Fruit fly (Drosophila melanogaster) whole organism, prepupa: ENCODE measurements around the gene CG14142.
A peak's percentile ranks its signal among the peaks of the same experiment; 100 is the strongest.

Experiments
- Blimp-1 ChIP-seq: fragments of 200-800 bp; sonication (Bioruptor generic); optimal IDR thresholded peaks from 3 replicates; lab custom pipeline; 2017; ENCODE audit warnings: missing biosample characterization, missing genetic modification characterization, mild to moderate bottlenecking, moderate library complexity, missing genetic modification reagents
- CG10631 ChIP-seq: fragments of 200-800 bp; sonication (Bioruptor generic); optimal IDR thresholded peaks from 2 replicates; lab custom pipeline; 2016; ENCODE audit warnings: missing biosample characterization, missing genetic modification characterization
- CG11294 ChIP-seq: fragments of 200-800 bp; sonication (Bioruptor generic); IDR thresholded peaks from 2 replicates; pipeline ENCODE4 v1.3.6; 2022; ENCODE audit warnings: missing biosample characterization, missing genetic modification characterization
- CG15336 ChIP-seq: fragments of 200-800 bp; sonication (Bioruptor generic); IDR thresholded peaks from 2 replicates; pipeline ENCODE4 v1.3.6; 2022; ENCODE audit warnings: missing biosample characterization, missing genetic modification characterization
- CG1621 ChIP-seq: fragments of 200-800 bp; sonication (Bioruptor generic); optimal IDR thresholded peaks from 3 replicates; lab custom pipeline; 2018; ENCODE audit warnings: missing biosample characterization, mild to moderate bottlenecking, missing genetic modification characterization
- CG16779 ChIP-seq: fragments of 200-800 bp; sonication (Bioruptor generic); optimal IDR thresholded peaks from 3 replicates; lab custom pipeline; 2017; ENCODE audit warnings: missing biosample characterization, mild to moderate bottlenecking, missing genetic modification characterization
- CG32006 ChIP-seq: fragments of 200-800 bp; sonication (Bioruptor generic); optimal IDR thresholded peaks from 3 replicates; lab custom pipeline; 2017; ENCODE audit warnings: missing biosample characterization, mild to moderate bottlenecking, missing genetic modification characterization
- CG34406 ChIP-seq: fragments of 200-800 bp; sonication (Bioruptor generic); optimal IDR thresholded peaks from 3 replicates; lab custom pipeline; 2016; ENCODE audit warnings: missing biosample characterization, missing genetic modification characterization
- CG3919 ChIP-seq: fragments of 200-800 bp; sonication (Bioruptor generic); optimal IDR thresholded peaks from 3 replicates; lab custom pipeline; 2016; ENCODE audit warnings: missing biosample characterization, missing genetic modification characterization
- CG4318 ChIP-seq: fragments of 200-800 bp; sonication (Bioruptor generic); optimal IDR thresholded peaks from 3 replicates; lab custom pipeline; 2017; ENCODE audit warnings: missing biosample characterization, mild to moderate bottlenecking, missing genetic modification characterization
- CG6163 ChIP-seq: fragments of 200-800 bp; sonication (Bioruptor generic); IDR thresholded peaks from 3 replicates; pipeline ENCODE4 v1.3.6; 2022; ENCODE audit warnings: missing biosample characterization, missing genetic modification characterization
- CG6276 ChIP-seq: fragments of 200-800 bp; sonication (Bioruptor generic); optimal IDR thresholded peaks from 2 replicates; lab custom pipeline; 2017; ENCODE audit warnings: missing biosample characterization, mild to moderate bottlenecking, missing genetic modification characterization
- CG6792 ChIP-seq: fragments of 200-800 bp; sonication (Bioruptor generic); optimal IDR thresholded peaks from 3 replicates; lab custom pipeline; 2016; ENCODE audit warnings: missing biosample characterization, missing genetic modification characterization
- CG6808 ChIP-seq: fragments of 200-800 bp; sonication (Bioruptor generic); optimal IDR thresholded peaks from 3 replicates; lab custom pipeline; 2017; ENCODE audit warnings: missing biosample characterization, missing genetic modification characterization, mild to moderate bottlenecking, moderate library complexity, missing genetic modification reagents
- CG6854 ChIP-seq: fragments of 200-800 bp; sonication (Bioruptor generic); optimal IDR thresholded peaks from 2 replicates; lab custom pipeline; 2017; ENCODE audit warnings: missing biosample characterization, mild to moderate bottlenecking, missing genetic modification characterization
- CG7368 ChIP-seq: fragments of 200-800 bp; sonication (Bioruptor generic); optimal IDR thresholded peaks from 3 replicates; lab custom pipeline; 2016; ENCODE audit warnings: missing biosample characterization, missing genetic modification characterization
- CG8119 ChIP-seq: fragments of 200-800 bp; sonication (Bioruptor generic); IDR thresholded peaks from 3 replicates; pipeline ENCODE4 v1.3.6; 2022; ENCODE audit warnings: missing biosample characterization, missing genetic modification characterization
- CG8632 ChIP-seq: fragments of 200-800 bp; sonication (Bioruptor generic); optimal IDR thresholded peaks from 3 replicates; lab custom pipeline; 2016; ENCODE audit warnings: missing biosample characterization, missing genetic modification characterization
- CG9139 ChIP-seq: fragments of 200-800 bp; sonication (Bioruptor generic); optimal IDR thresholded peaks from 3 replicates; lab custom pipeline; 2017; ENCODE audit warnings: missing biosample characterization, mild to moderate bottlenecking, missing genetic modification characterization
- Eip75B ChIP-seq: fragments of 200-800 bp; sonication (Bioruptor generic); optimal IDR thresholded peaks from 3 replicates; lab custom pipeline; 2016; ENCODE audit warnings: missing biosample characterization, missing genetic modification characterization
- Eip78C ChIP-seq: fragments of 200-800 bp; sonication (Bioruptor generic); peaks from one replicate; lab custom pipeline; 2016; ENCODE audit warnings: missing biosample characterization, missing genetic modification characterization
- Eip93F ChIP-seq: fragments of 200-800 bp; sonication (Bioruptor generic); optimal IDR thresholded peaks from 2 replicates; lab custom pipeline; 2016; ENCODE audit warnings: missing biosample characterization, mild to moderate bottlenecking, missing genetic modification characterization
- Ets21C ChIP-seq: fragments of 200-800 bp; sonication (Bioruptor generic); optimal IDR thresholded peaks from 3 replicates; lab custom pipeline; 2016; ENCODE audit warnings: missing biosample characterization, missing genetic modification characterization
- Ets96B ChIP-seq: fragments of 200-800 bp; optimal IDR thresholded peaks from 2 replicates; lab custom pipeline; 2019; ENCODE audit warnings: missing biosample characterization, mild to moderate bottlenecking, missing genetic modification characterization, moderate library complexity
- Hr38 ChIP-seq: sonication (Bioruptor generic); optimal IDR thresholded peaks from 2 replicates; lab custom pipeline; 2016; ENCODE audit warnings: missing biosample characterization, missing genetic modification characterization
- Hr39 ChIP-seq: fragments of 200-800 bp; sonication (Bioruptor generic); optimal IDR thresholded peaks from 2 replicates; lab custom pipeline; 2016; ENCODE audit warnings: missing biosample characterization, missing genetic modification characterization
- Hr4 ChIP-seq: fragments of 200-800 bp; sonication (Bioruptor generic); optimal IDR thresholded peaks from 3 replicates; lab custom pipeline; 2016; ENCODE audit warnings: missing biosample characterization, missing genetic modification characterization
- OdsH ChIP-seq: fragments of 200-800 bp; sonication (Bioruptor generic); optimal IDR thresholded peaks from 3 replicates; lab custom pipeline; 2016; ENCODE audit warnings: missing biosample characterization, missing genetic modification characterization
- Smox ChIP-seq: fragments of 200-800 bp; sonication (Bioruptor generic); optimal IDR thresholded peaks from 3 replicates; lab custom pipeline; 2016; ENCODE audit warnings: missing biosample characterization, missing genetic modification characterization
- Sox102F ChIP-seq: fragments of 200-800 bp; sonication (Bioruptor generic); optimal IDR thresholded peaks from 2 replicates; lab custom pipeline; 2016; ENCODE audit warnings: missing biosample characterization, mild to moderate bottlenecking, missing genetic modification characterization
- Sox14 ChIP-seq: fragments of 200-800 bp; sonication (Bioruptor generic); optimal IDR thresholded peaks from 3 replicates; lab custom pipeline; 2016; ENCODE audit warnings: missing biosample characterization, missing genetic modification characterization
- Sox15 ChIP-seq: fragments of 200-800 bp; sonication (Bioruptor generic); optimal IDR thresholded peaks from 3 replicates; lab custom pipeline; 2016; ENCODE audit warnings: missing biosample characterization, missing genetic modification characterization
- achi ChIP-seq: fragments of 200-800 bp; sonication (Bioruptor generic); optimal IDR thresholded peaks from 3 replicates; lab custom pipeline; 2016; ENCODE audit warnings: missing biosample characterization, missing genetic modification characterization
- acj6 ChIP-seq: fragments of 200-800 bp; sonication (Bioruptor generic); optimal IDR thresholded peaks from 3 replicates; lab custom pipeline; 2016; ENCODE audit warnings: missing biosample characterization, missing genetic modification characterization
- cyc ChIP-seq: fragments of 200-800 bp; sonication (Bioruptor generic); optimal IDR thresholded peaks from 3 replicates; lab custom pipeline; 2016; ENCODE audit warnings: missing biosample characterization, missing genetic modification characterization
- dac ChIP-seq: fragments of 200-800 bp; sonication (Bioruptor generic); optimal IDR thresholded peaks from 2 replicates; lab custom pipeline; 2017; ENCODE audit warnings: missing biosample characterization, mild to moderate bottlenecking, missing genetic modification characterization
- dsx ChIP-seq: fragments of 200-800 bp; optimal IDR thresholded peaks from 3 replicates; lab custom pipeline; 2019; ENCODE audit warnings: missing biosample characterization, mild to moderate bottlenecking, missing genetic modification characterization, moderate library complexity; ENCODE audit not compliant: poor library complexity, severe bottlenecking
- eg ChIP-seq: fragments of 200-800 bp; sonication (Bioruptor generic); IDR thresholded peaks from 3 replicates; pipeline ENCODE4 v1.3.6; 2022; ENCODE audit warnings: missing biosample characterization, missing genetic modification characterization
- esn ChIP-seq: fragments of 200-800 bp; sonication (Bioruptor generic); optimal IDR thresholded peaks from 2 replicates; lab custom pipeline; 2016; ENCODE audit warnings: missing biosample characterization, mild to moderate bottlenecking, missing genetic modification characterization, moderate library complexity
- fd59A ChIP-seq: fragments of 200-800 bp; sonication (Bioruptor generic); optimal IDR thresholded peaks from 2 replicates; lab custom pipeline; 2017; ENCODE audit warnings: missing biosample characterization, mild to moderate bottlenecking, missing genetic modification characterization, missing genetic modification reagents
- fkh ChIP-seq: fragments of 200-800 bp; sonication (Bioruptor generic); optimal IDR thresholded peaks from 3 replicates; lab custom pipeline; 2017; ENCODE audit warnings: missing biosample characterization, mild to moderate bottlenecking, missing genetic modification characterization, moderate library complexity
- lz ChIP-seq: fragments of 200-800 bp; sonication (Bioruptor generic); optimal IDR thresholded peaks from 3 replicates; lab custom pipeline; 2016; ENCODE audit warnings: missing biosample characterization, missing genetic modification characterization
- net ChIP-seq: fragments of 200-800 bp; sonication (Bioruptor generic); optimal IDR thresholded peaks from 3 replicates; lab custom pipeline; 2016; ENCODE audit warnings: missing biosample characterization, missing genetic modification characterization
- spab ChIP-seq: fragments of 200-800 bp; sonication (Bioruptor generic); optimal IDR thresholded peaks from 2 replicates; lab custom pipeline; 2017; ENCODE audit warnings: missing biosample characterization, mild to moderate bottlenecking, missing genetic modification characterization, missing genetic modification reagents
- ss ChIP-seq, 2 experiments: fragments of 200-800 bp; sonication (Bioruptor generic); optimal IDR thresholded peaks; 2 replicates in 1 of 2; 3 replicates in 1 of 2; lab custom pipeline; 2017 to 2018; ENCODE audit warnings: mild to moderate bottlenecking in 2 of 2, missing biosample characterization in 2 of 2, missing genetic modification characterization in 2 of 2, moderate library complexity in 1 of 2
- svp ChIP-seq: fragments of 200-800 bp; sonication (Bioruptor generic); peaks from one replicate; lab custom pipeline; 2016; ENCODE audit warnings: missing biosample characterization, missing genetic modification characterization
- topi ChIP-seq: fragments of 200-800 bp; sonication (Bioruptor generic); optimal IDR thresholded peaks from 3 replicates; lab custom pipeline; 2016; ENCODE audit warnings: missing biosample characterization, missing genetic modification characterization
- vri ChIP-seq: fragments of 200-800 bp; sonication (Bioruptor generic); optimal IDR thresholded peaks from 3 replicates; lab custom pipeline; 2016; ENCODE audit warnings: missing biosample characterization, mild to moderate bottlenecking, missing genetic modification characterization

The CG14142 gene

DNA sequence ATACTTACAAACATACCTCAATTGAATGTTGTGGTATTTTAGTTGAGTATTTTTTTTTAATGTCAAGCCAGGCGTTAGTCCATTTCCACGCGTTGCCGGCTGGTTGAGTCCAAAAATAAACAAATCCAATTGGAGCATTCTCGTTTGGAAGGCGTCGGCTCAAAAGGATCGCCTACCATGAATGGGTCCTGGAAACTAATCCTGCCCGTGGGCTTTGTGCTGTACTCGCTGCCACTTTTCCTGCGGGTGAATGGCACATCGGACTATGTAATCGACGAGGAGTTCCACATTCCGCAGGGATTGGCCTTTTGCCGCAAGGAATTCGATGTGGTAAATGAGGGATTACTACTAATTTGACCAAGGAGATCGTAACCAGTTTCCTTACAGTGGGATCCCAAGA, 8.4 kb upstream of the CG14142 start, which contains the start of gene Alg10:
TSS of gene Alg10 (plus strand) at position 73 of the 400 bp plus-strand sequence.
- TF ChIP-seq CG34406 (GFP tag; lab: Kevin White, UChicago) (no peak), fkh (GFP tag; lab: Kevin White, UChicago) (peak; percentile 57), acj6 (no peak), svp (GFP tag; lab: Kevin White, UChicago) (no peak), Blimp-1 (no peak), CG16779 (no peak), topi (GFP tag; lab: Kevin White, UChicago) (no peak)

DNA sequence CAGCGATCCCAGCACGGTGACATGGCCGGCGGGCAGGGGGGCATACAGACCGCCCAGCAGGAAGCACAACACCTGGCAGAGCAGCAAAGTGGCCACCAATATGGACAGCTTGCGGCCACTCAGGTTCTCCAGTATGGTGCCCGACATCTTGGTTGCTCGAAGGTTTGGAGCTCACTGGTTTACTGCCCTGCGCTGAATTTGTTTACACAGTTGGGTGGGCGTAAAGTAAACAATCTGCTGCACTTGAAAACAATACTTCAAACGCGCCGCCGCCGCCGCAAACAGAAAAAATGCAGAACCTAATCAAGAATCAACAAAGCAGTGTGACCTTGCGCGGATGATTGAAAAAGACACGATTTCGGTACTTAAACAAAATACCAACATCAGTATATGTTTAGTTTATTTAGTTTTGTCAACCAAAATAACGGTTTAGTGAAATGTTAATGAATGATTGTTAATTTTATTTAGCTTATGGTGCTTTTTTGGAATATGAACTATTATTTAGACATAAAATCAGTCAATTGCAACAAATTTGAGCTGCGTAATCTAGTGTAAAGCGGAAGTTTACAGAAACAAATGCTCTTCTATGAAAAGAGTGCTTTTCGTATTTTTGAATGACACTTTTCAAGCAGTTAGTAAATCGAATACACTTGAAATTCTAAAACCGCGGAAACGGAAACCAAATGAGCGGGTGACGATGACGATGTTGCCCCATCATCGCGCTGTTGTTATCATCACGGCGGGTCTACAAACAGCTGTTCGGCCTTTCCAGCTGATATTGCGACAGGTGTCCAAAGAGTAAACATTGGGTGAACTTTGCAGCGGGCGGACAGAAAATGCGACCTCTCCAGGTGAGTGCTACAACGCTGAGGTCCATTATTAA, 3.8 kb upstream of the CG14142 start, which contains the start of the genes wls and Adck5:
TSS of gene wls (minus strand) at position 327 of the 883 bp plus-strand sequence.
TSS of gene Adck5 (plus strand) at position 519 of the 883 bp plus-strand sequence.
- TF ChIP-seq cyc (GFP tag; lab: Kevin White, UChicago): peak; percentile 51
- TF ChIP-seq dsx (GFP tag; lab: Kevin White, UChicago): no peak
- no peak for TF ChIP-seq Hr38
- peak; percentile 77 for TF ChIP-seq achi
- TF ChIP-seq Hr39 (GFP tag; lab: Kevin White, UChicago): peak; percentile 32
- TF ChIP-seq eg (GFP tag; lab: Robert Waterston, UW): peak; percentile 70
- peak; percentile 75 for TF ChIP-seq CG3919 (GFP tag; lab: Kevin White, UChicago)
- no peak for TF ChIP-seq Smox
- TF ChIP-seq CG9139: peak; percentile 45
- TF ChIP-seq CG6808 (GFP tag; lab: Kevin White, UChicago): peak; percentile 32
- no peak for TF ChIP-seq CG32006 (GFP tag; lab: Kevin White, UChicago)
- TF ChIP-seq spab (GFP tag; lab: Kevin White, UChicago): no peak
- TF ChIP-seq CG8632 (GFP tag; lab: Kevin White, UChicago): peak; percentile 52
- TF ChIP-seq Sox14 (GFP tag; lab: Kevin White, UChicago): no peak
- TF ChIP-seq ss (GFP tag; optimal IDR thresholded peaks at IDR 0.05; lab: Kevin White, UChicago): no peak
- no peak for TF ChIP-seq Ets96B (tag; lab: Kevin White, UChicago)
- no peak for TF ChIP-seq svp (GFP tag; lab: Kevin White, UChicago)
- no peak for TF ChIP-seq Eip93F (GFP tag; lab: Kevin White, UChicago)
- peak; percentile 69 for TF ChIP-seq lz (GFP tag; lab: Kevin White, UChicago)
- no peak for TF ChIP-seq Sox15
- TF ChIP-seq CG11294 (GFP tag; lab: Robert Waterston, UW): no peak
- TF ChIP-seq CG15336 (GFP tag; lab: Robert Waterston, UW): 0 out of 2 replicates have a peak, but pooled peaks have one; percentile 19
- TF ChIP-seq CG6163 (GFP tag; lab: Robert Waterston, UW): peak; percentile 71
- TF ChIP-seq CG6792 (GFP tag; lab: Kevin White, UChicago): peak; percentile 59
- TF ChIP-seq Eip78C: peak; percentile 87
- TF ChIP-seq net: peak; percentile 76
- TF ChIP-seq Blimp-1: peak; percentile 62
- TF ChIP-seq CG8119 (GFP tag; lab: Robert Waterston, UW): no peak
- no peak for TF ChIP-seq vri (GFP tag; lab: Kevin White, UChicago)
- TF ChIP-seq CG6854 (GFP tag; lab: Kevin White, UChicago): peak; percentile 67
- no peak for TF ChIP-seq CG4318 (GFP tag; lab: Kevin White, UChicago)
- no peak for TF ChIP-seq Hr4 (GFP tag; lab: Kevin White, UChicago)
- no peak for TF ChIP-seq dac
- TF ChIP-seq fd59A: no peak
- peak; percentile 66 for TF ChIP-seq topi (GFP tag; lab: Kevin White, UChicago)
- TF ChIP-seq Ets21C (GFP tag; lab: Kevin White, UChicago): no peak
- TF ChIP-seq CG10631: no peak
- TF ChIP-seq Eip75B (GFP tag; lab: Kevin White, UChicago): no peak
- TF ChIP-seq esn (GFP tag; lab: Kevin White, UChicago): peak; percentile 82
- TF ChIP-seq CG1621 (tag; lab: Kevin White, UChicago): peak; percentile 61
- TF ChIP-seq CG7368 (GFP tag; lab: Kevin White, UChicago): peak; percentile 66
- TF ChIP-seq Sox102F (GFP tag; lab: Kevin White, UChicago): peak; percentile 70
- no peak for TF ChIP-seq CG6276
- no peak for TF ChIP-seq OdsH (GFP tag; lab: Kevin White, UChicago)
- peak; percentile 67 for TF ChIP-seq CG34406 (GFP tag; lab: Kevin White, UChicago)
